Worm (Caenorhabditis elegans) whole organism, L3 larva: ENCODE data around the gene glod-4.

Source experiments
- ceh-28 ChIP-seq: fragments of 150-350 bp; optimal IDR thresholded peaks from 2 replicates; lab custom pipeline; 2014; ENCODE audit warnings: missing biosample characterization, missing genetic modification reagents, missing genetic modification characterization
- fkh-10 ChIP-seq: sonication (generic microtip); optimal IDR thresholded peaks from 2 replicates; lab custom pipeline; 2017; ENCODE audit warnings: missing biosample characterization, missing genetic modification reagents, missing genetic modification characterization
- lin-15B ChIP-seq: fragments of 150-350 bp; optimal IDR thresholded peaks from 2 replicates; lab custom pipeline; 2014; ENCODE audit warnings: missing biosample characterization, missing genetic modification characterization
- nhr-11 ChIP-seq: fragments of 150-350 bp; optimal IDR thresholded peaks from 2 replicates; lab custom pipeline; 2014; ENCODE audit warnings: missing biosample characterization, missing genetic modification characterization
- nhr-43 ChIP-seq: sonication (generic microtip); optimal IDR thresholded peaks from 2 replicates; lab custom pipeline; 2016; ENCODE audit warnings: mild to moderate bottlenecking, missing genetic modification characterization, missing compliant biosample characterization; ENCODE audit not compliant: poor library complexity, severe bottlenecking
- snpc-4 ChIP-seq: fragments of 150-350 bp; optimal IDR thresholded peaks from 2 replicates; lab custom pipeline; 2014; ENCODE audit warnings: missing biosample characterization, missing genetic modification characterization

DNA sequence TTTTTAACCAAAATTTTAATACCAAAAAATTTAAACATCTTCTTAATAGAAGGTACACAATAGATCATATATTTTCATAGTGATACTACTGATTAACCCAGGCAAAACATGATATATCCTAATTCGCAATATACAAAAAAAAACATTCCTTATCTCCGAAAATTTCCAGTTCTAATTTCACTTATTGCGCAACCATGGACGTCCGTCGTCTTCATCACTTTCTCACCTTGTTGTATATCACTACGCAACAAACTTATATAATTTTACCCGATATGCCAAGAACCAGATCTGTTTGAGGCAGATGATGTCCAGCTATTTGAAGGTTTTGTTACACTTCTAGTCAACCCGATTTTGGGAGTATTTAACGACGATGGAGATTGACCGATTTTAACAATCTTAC, 34.4 kb downstream of the glod-4 start, which contains the start of gene R74.2:
- TF ChIP-seq snpc-4 (tag; lab: Kevin White, UChicago) (no peak), fkh-10 (no peak), nhr-43 (tag; lab: Kevin White, UChicago) (peak; percentile 20), lin-15B (tag; lab: Kevin White, UChicago) (no peak), nhr-11 (tag; lab: Kevin White, UChicago) (no peak), ceh-28 (tag; lab: Kevin White, UChicago) (no peak)
